Fruit fly (Drosophila melanogaster) whole organism, embryonic: ENCODE data around the gene Chro.

Experiments
- Adf1 ChIP-seq: fragments of 200-800 bp; sonication (Bioruptor generic); IDR thresholded peaks from 2 replicates; pipeline ENCODE4 v1.3.6; 2022; ENCODE audit warnings: missing biosample characterization, missing genetic modification characterization
- CG14014 ChIP-seq: fragments of 200-800 bp; sonication (Bioruptor generic); IDR thresholded peaks from 2 replicates; pipeline ENCODE4 v1.3.6; 2022; ENCODE audit warnings: missing biosample characterization, missing genetic modification characterization
- CG15601 ChIP-seq: fragments of 200-800 bp; sonication (Bioruptor generic); optimal IDR thresholded peaks from 3 replicates; lab custom pipeline; 2019; ENCODE audit warnings: missing biosample characterization, mild to moderate bottlenecking, missing genetic modification characterization, moderate library complexity
- CG2129 ChIP-seq: fragments of 200-800 bp; sonication (Bioruptor generic); IDR thresholded peaks from 2 replicates; pipeline ENCODE4 v1.3.6; 2022; ENCODE audit warnings: missing biosample characterization, missing genetic modification characterization; ENCODE audit not compliant: partially characterized antibody
- CG32772 ChIP-seq: fragments of 200-800 bp; sonication (Bioruptor generic); IDR thresholded peaks from 2 replicates; pipeline ENCODE4 v1.3.6; 2022; ENCODE audit warnings: missing biosample characterization, missing genetic modification characterization
- CG4282 ChIP-seq: fragments of 200-800 bp; sonication (Bioruptor generic); optimal IDR thresholded peaks from 2 replicates; lab custom pipeline; 2016; ENCODE audit warnings: missing biosample characterization, missing genetic modification characterization
- CG6683 ChIP-seq: fragments of 200-800 bp; sonication (Bioruptor generic); optimal IDR thresholded peaks from 2 replicates; lab custom pipeline; 2017; ENCODE audit warnings: missing biosample characterization, mild to moderate bottlenecking, missing genetic modification characterization, missing genetic modification reagents
- CG7786 ChIP-seq: fragments of 200-800 bp; sonication (Bioruptor generic); optimal IDR thresholded peaks from 2 replicates; lab custom pipeline; 2016; ENCODE audit warnings: missing biosample characterization, missing genetic modification characterization
- Deaf1 ChIP-seq: fragments of 200-800 bp; optimal IDR thresholded peaks from 3 replicates; lab custom pipeline; 2019; ENCODE audit warnings: missing biosample characterization, mild to moderate bottlenecking, missing genetic modification characterization, moderate library complexity
- Dll ChIP-seq: fragments of 200-800 bp; sonication (Bioruptor generic); IDR thresholded peaks from 4 replicates; pipeline ENCODE4 v1.3.6; 2022; ENCODE audit warnings: missing biosample characterization, missing genetic modification characterization; ENCODE audit not compliant: partially characterized antibody
- Doc3 ChIP-seq: fragments of 200-800 bp; sonication (Bioruptor generic); IDR thresholded peaks from 3 replicates; pipeline ENCODE4 v1.3.6; 2022; ENCODE audit warnings: missing biosample characterization, missing genetic modification characterization; ENCODE audit not compliant: partially characterized antibody
- E2f1 ChIP-seq: fragments of 200-800 bp; sonication (Bioruptor generic); IDR thresholded peaks from 2 replicates; pipeline ENCODE4 v1.3.6; 2022; ENCODE audit warnings: missing biosample characterization, missing genetic modification characterization
- Scr ChIP-seq: fragments of 200-800 bp; sonication (Bioruptor generic); IDR thresholded peaks from 2 replicates; pipeline ENCODE4 v1.3.6; 2022; ENCODE audit warnings: missing biosample characterization, missing genetic modification characterization; ENCODE audit not compliant: partially characterized antibody
- Trl ChIP-seq, 3 experiments: fragments of >200 bp in 2 of 3; fragments of 200-800 bp in 1 of 3; sonication (Bioruptor generic) in 1 of 3; optimal IDR thresholded peaks; 2 replicates in 1 of 3; 3 replicates in 2 of 3; lab custom pipeline; 2016 to 2017; ENCODE audit warnings: missing biosample characterization in 1 of 3, missing genetic modification characterization in 1 of 3
- bsh ChIP-seq, 2 experiments: fragments of 200-800 bp; sonication (Bioruptor generic); optimal IDR thresholded peaks; 2 replicates each; lab custom pipeline; 2017 to 2018; ENCODE audit warnings: mild to moderate bottlenecking in 2 of 2, missing biosample characterization in 2 of 2, missing genetic modification characterization in 2 of 2, moderate library complexity in 1 of 2
- cato ChIP-seq: fragments of 200-800 bp; sonication (Bioruptor generic); optimal IDR thresholded peaks from 2 replicates; lab custom pipeline; 2016; ENCODE audit warnings: missing biosample characterization, missing genetic modification characterization, borderline replicate concordance
- cg ChIP-seq: fragments of 200-800 bp; sonication (Bioruptor generic); optimal IDR thresholded peaks from 3 replicates; lab custom pipeline; 2019; ENCODE audit warnings: missing biosample characterization, mild to moderate bottlenecking, missing genetic modification characterization, moderate library complexity
- chinmo ChIP-seq: fragments of 200-800 bp; sonication (Bioruptor generic); IDR thresholded peaks from 4 replicates; pipeline ENCODE4 v1.3.6; 2022; ENCODE audit warnings: missing biosample characterization, missing genetic modification characterization; ENCODE audit not compliant: partially characterized antibody
- corto ChIP-seq: fragments of 200-800 bp; sonication (Bioruptor generic); optimal IDR thresholded peaks from 2 replicates; lab custom pipeline; 2016; ENCODE audit warnings: missing biosample characterization, mild to moderate bottlenecking, missing genetic modification characterization, moderate library complexity
- crol ChIP-seq: fragments of 200-800 bp; sonication (Bioruptor generic); IDR thresholded peaks from 2 replicates; pipeline ENCODE4 v1.3.6; 2022; ENCODE audit warnings: missing biosample characterization, missing genetic modification characterization
- dmrt11E ChIP-seq: fragments of 200-800 bp; sonication (Bioruptor generic); optimal IDR thresholded peaks from 3 replicates; lab custom pipeline; 2018; ENCODE audit warnings: missing biosample characterization, mild to moderate bottlenecking, missing genetic modification characterization, moderate library complexity
- ind ChIP-seq: fragments of 200-800 bp; sonication (Bioruptor generic); optimal IDR thresholded peaks from 3 replicates; lab custom pipeline; 2016; ENCODE audit warnings: missing biosample characterization, missing genetic modification characterization
- lbe ChIP-seq: fragments of 200-800 bp; sonication (Bioruptor generic); optimal IDR thresholded peaks from 2 replicates; lab custom pipeline; 2016; ENCODE audit warnings: missing biosample characterization, mild to moderate bottlenecking, missing genetic modification characterization
- mld ChIP-seq: fragments of 200-800 bp; sonication (Bioruptor generic); IDR thresholded peaks from 3 replicates; pipeline ENCODE4 v1.3.6; 2022; ENCODE audit warnings: missing biosample characterization, missing genetic modification characterization; ENCODE audit not compliant: partially characterized antibody
- nerfin-1 ChIP-seq: fragments of 200-800 bp; sonication (Bioruptor generic); optimal IDR thresholded peaks from 3 replicates; lab custom pipeline; 2019; ENCODE audit warnings: missing biosample characterization, mild to moderate bottlenecking, missing genetic modification characterization, moderate library complexity
- nom ChIP-seq: fragments of 200-800 bp; sonication (Bioruptor generic); optimal IDR thresholded peaks from 2 replicates; lab custom pipeline; 2017; ENCODE audit warnings: missing biosample characterization, missing genetic modification characterization, mild to moderate bottlenecking, moderate library complexity, missing genetic modification reagents
- onecut ChIP-seq: fragments of 200-800 bp; sonication (Bioruptor generic); IDR thresholded peaks from 2 replicates; pipeline ENCODE4 v1.3.6; 2022; ENCODE audit warnings: missing biosample characterization, missing genetic modification characterization
- pros ChIP-seq: fragments of 200-800 bp; sonication (Bioruptor generic); optimal IDR thresholded peaks from 3 replicates; lab custom pipeline; 2019; ENCODE audit warnings: missing biosample characterization, mild to moderate bottlenecking, missing genetic modification characterization, moderate library complexity
- sens ChIP-seq: fragments of 200-800 bp; sonication (Bioruptor generic); peaks from one replicate; lab custom pipeline; 2016; ENCODE audit warnings: missing biosample characterization, missing genetic modification characterization
- slp2 ChIP-seq: fragments of 200-800 bp; sonication (Bioruptor generic); optimal IDR thresholded peaks from 2 replicates; lab custom pipeline; 2016; ENCODE audit warnings: missing biosample characterization, missing genetic modification characterization
- so ChIP-seq: fragments of 200-800 bp; sonication (Bioruptor generic); IDR thresholded peaks from 3 replicates; pipeline ENCODE4 v1.3.6; 2022; ENCODE audit warnings: missing biosample characterization, missing genetic modification characterization
- sug ChIP-seq: fragments of 200-800 bp; optimal IDR thresholded peaks from 2 replicates; lab custom pipeline; 2019; ENCODE audit warnings: missing biosample characterization, mild to moderate bottlenecking, missing genetic modification characterization, moderate library complexity
- vvl ChIP-seq: fragments of 200-800 bp; sonication (Bioruptor generic); IDR thresholded peaks from 2 replicates; pipeline ENCODE4 v1.3.6; 2022; ENCODE audit warnings: missing biosample characterization, missing genetic modification characterization
- z ChIP-seq: fragments of 200-800 bp; sonication (Bioruptor generic); IDR thresholded peaks from 3 replicates; pipeline ENCODE4 v1.3.6; 2022; ENCODE audit warnings: missing biosample characterization, missing genetic modification characterization

The Chro gene

DNA sequence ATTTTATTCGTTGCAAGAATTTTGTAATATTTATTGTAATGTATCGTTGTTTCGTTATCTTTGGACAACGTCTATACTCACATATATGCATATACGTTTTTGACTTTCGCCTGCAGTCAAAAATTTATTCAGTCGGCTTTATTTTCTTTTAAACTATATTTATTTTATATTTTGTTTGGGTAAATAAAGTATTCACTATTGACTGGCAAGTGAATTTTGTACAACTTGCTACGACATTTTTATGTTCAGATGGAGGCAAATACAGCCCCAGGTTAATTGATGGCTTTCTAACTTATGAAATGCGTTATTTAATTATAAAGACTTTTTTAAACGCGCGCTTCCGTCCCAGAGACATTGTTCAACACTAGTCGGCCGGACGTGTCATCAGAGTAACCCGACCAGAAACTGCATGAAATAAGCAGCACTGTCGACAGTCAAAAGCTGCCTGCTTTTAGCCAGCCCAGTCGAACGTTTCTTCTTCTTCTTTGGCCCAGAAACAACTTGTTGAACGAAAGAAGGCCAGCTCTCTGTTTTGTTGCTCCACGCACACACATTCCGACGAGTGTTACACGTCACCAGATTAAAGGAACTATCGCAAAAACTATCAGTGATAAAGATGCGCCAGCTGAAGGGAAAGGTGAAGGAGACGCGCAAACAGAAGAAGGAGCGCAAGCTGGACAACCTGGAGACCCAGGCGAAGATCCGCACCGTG, 15.3 kb downstream of the Chro start, which contains the start of gene CG33169 (continued):
- TF ChIP-seq CG15601 (tag; lab: Kevin White, UChicago), result peak; percentile 80
- peak; percentile 89 for TF ChIP-seq sug (tag; lab: Kevin White, UChicago)
- peak; percentile 85 for TF ChIP-seq E2f1
- TF ChIP-seq CG4282 (GFP tag; lab: Kevin White, UChicago), result peak; percentile 84
- peak; percentile 72 for TF ChIP-seq slp2 (GFP tag; lab: Kevin White, UChicago)

- TF ChIP-seq Dll (GFP tag; lab: Robert Waterston, UW) (0 out of 4 replicates have a peak, but pooled peaks have one; percentile 14), vvl (peak; percentile 33; the same call in 1 of the 2 replicates), cato (GFP tag; lab: Kevin White, UChicago) (no peak)
- TF ChIP-seq, all 482 proteins: peak for 2
Observed at dm6 chr3L:22860487-22860886, 18.3 kb downstream of the Chro start, which contains the start of gene CG13239. Gene CG13239 (plus strand): TSS chr3L:22860787.

- TF ChIP-seq CG6683 (GFP tag; lab: Kevin White, UChicago) (no peak), CG32772 (peak; percentile 12; the same call in 1 of the 2 replicates), CG2129 (GFP tag; lab: Robert Waterston, UW) (no peak)
Observed at dm6 chr3L:22856009-22856477, 22.7 kb downstream of the Chro start, which contains the start of gene CG32459. Gene CG32459 (minus strand): TSS chr3L:22856059.

DNA sequence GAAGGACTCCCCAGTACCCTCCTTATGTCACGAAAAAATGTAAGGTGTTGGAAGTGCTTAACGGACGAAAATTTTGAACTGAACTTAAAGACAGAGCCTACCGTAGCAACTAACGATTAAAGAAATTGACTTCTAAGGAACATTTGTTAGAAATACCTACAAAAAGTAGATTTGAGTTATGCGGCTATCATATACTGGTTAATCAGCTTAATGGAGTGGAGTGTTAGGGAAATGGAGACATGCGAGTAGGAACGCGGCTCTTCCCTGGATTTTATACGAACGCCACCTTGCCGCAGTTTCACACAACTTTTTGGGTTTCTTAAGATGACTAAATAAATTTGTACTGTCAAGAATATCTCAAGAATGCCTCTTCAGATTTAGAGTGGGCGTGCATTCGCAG, 25.4 kb downstream of the Chro start, which contains the start of gene CG32462:
Gene CG32462, minus strand, starts transcription at position 101 of the 400 bp plus-strand sequence.
- TF ChIP-seq dmrt11E (tag; lab: Kevin White, UChicago), result no peak
- no peak for TF ChIP-seq mld (GFP tag; lab: Robert Waterston, UW)
- no peak for TF ChIP-seq so (GFP tag; lab: Robert Waterston, UW)

dm6 chr3L:22851172-22852128, 27.3 kb downstream of the Chro start:
- TF ChIP-seq z (GFP tag; lab: Robert Waterston, UW) (peak; percentile 74), corto (GFP tag; lab: Kevin White, UChicago) (peak; percentile 41), lbe (GFP tag; lab: Kevin White, UChicago) (peak; percentile 29), nerfin-1 (tag; lab: Kevin White, UChicago) (peak; percentile 26), Adf1 (GFP tag; lab: Robert Waterston, UW) (peak; percentile 77), nom (peak; percentile 98), bsh (GFP tag; optimal IDR thresholded peaks at IDR 0.05; lab: Kevin White, UChicago) (peak in 1 of 2 experiments; percentile 93), Trl (optimal IDR thresholded peaks at IDR 0.05; lab: Kevin White, UChicago) (peak; percentile 53 to 73), Trl (GFP tag; optimal IDR thresholded peaks at IDR 0.05; lab: Kevin White, UChicago) (no peak), cg (GFP tag; lab: Kevin White, UChicago) (peak; percentile 35), sens (GFP tag; lab: Kevin White, UChicago) (peak; percentile 61), chinmo (GFP tag; lab: Robert Waterston, UW) (0 out of 4 replicates have a peak, but pooled peaks have one; percentile 29), Scr (GFP tag; lab: Robert Waterston, UW) (no peak), onecut (peak; percentile 98), ind (GFP tag; lab: Kevin White, UChicago) (no peak), Deaf1 (peak; percentile 58), CG14014 (no peak), CG7786 (GFP tag; lab: Kevin White, UChicago) (no peak), Doc3 (0 out of 3 replicates have a peak, but pooled peaks have one; percentile 18), pros (peak; percentile 33), crol (GFP tag; lab: Robert Waterston, UW) (peak; percentile 20; the same call in 1 of the 2 replicates)
